Fruit fly (Drosophila melanogaster) whole organism, embryonic: ENCODE results near the gene CG5882.

Experiments
- Bgb ChIP-seq: fragments of 200-800 bp; sonication (Bioruptor generic); IDR thresholded peaks from 2 replicates; pipeline ENCODE4 v1.3.6; 2022; ENCODE audit warnings: missing biosample characterization, missing genetic modification characterization; ENCODE audit not compliant: partially characterized antibody
- Blimp-1 ChIP-seq: fragments of 200-800 bp; sonication (Bioruptor generic); optimal IDR thresholded peaks from 3 replicates; lab custom pipeline; 2018; ENCODE audit warnings: missing biosample characterization, missing genetic modification characterization, mild to moderate bottlenecking, moderate library complexity, missing genetic modification reagents
- CG10209 ChIP-seq: fragments of 200-800 bp; sonication (Bioruptor generic); optimal IDR thresholded peaks from 3 replicates; lab custom pipeline; 2017; ENCODE audit warnings: missing biosample characterization, mild to moderate bottlenecking, missing genetic modification characterization, missing genetic modification reagents
- CG10462 ChIP-seq: fragments of 200-800 bp; sonication (Bioruptor generic); optimal IDR thresholded peaks from 2 replicates; lab custom pipeline; 2016; ENCODE audit warnings: missing biosample characterization, missing genetic modification characterization
- CG10654 ChIP-seq: fragments of 200-800 bp; sonication (Bioruptor generic); optimal IDR thresholded peaks from 2 replicates; lab custom pipeline; 2016; ENCODE audit warnings: missing biosample characterization, missing genetic modification characterization
- CG10979 ChIP-seq: fragments of 200-800 bp; sonication (Bioruptor generic); optimal IDR thresholded peaks from 2 replicates; lab custom pipeline; 2018; ENCODE audit warnings: missing biosample characterization, mild to moderate bottlenecking, missing genetic modification characterization, moderate library complexity
- CG12391 ChIP-seq: fragments of 200-800 bp; sonication (Bioruptor generic); optimal IDR thresholded peaks from 3 replicates; lab custom pipeline; 2018; ENCODE audit warnings: missing biosample characterization, mild to moderate bottlenecking, missing genetic modification characterization, moderate library complexity
- CG1603 ChIP-seq: fragments of 200-800 bp; sonication (Bioruptor generic); optimal IDR thresholded peaks from 2 replicates; lab custom pipeline; 2019; ENCODE audit warnings: missing biosample characterization, mild to moderate bottlenecking, missing genetic modification characterization, moderate library complexity
- CG16813 ChIP-seq: fragments of 200-800 bp; sonication (Bioruptor generic); IDR thresholded peaks from 3 replicates; pipeline ENCODE4 v1.3.6; 2022; ENCODE audit warnings: missing biosample characterization, missing genetic modification characterization; ENCODE audit not compliant: partially characterized antibody
- CG17186 ChIP-seq: fragments of 200-800 bp; sonication (Bioruptor generic); optimal IDR thresholded peaks from 3 replicates; lab custom pipeline; 2017; ENCODE audit warnings: missing biosample characterization, missing genetic modification reagents, missing genetic modification characterization
- CG17385 ChIP-seq: fragments of 200-800 bp; sonication (Bioruptor generic); optimal IDR thresholded peaks from 3 replicates; lab custom pipeline; 2018; ENCODE audit warnings: missing biosample characterization, mild to moderate bottlenecking, missing genetic modification characterization
- CG17568 ChIP-seq: fragments of 200-800 bp; sonication (Bioruptor generic); optimal IDR thresholded peaks from 2 replicates; lab custom pipeline; 2018; ENCODE audit warnings: missing biosample characterization, mild to moderate bottlenecking, missing genetic modification characterization, moderate library complexity
- CG18011 ChIP-seq: fragments of 200-800 bp; sonication (Bioruptor generic); optimal IDR thresholded peaks from 2 replicates; lab custom pipeline; 2017; ENCODE audit warnings: missing biosample characterization, missing genetic modification characterization, mild to moderate bottlenecking, moderate library complexity, missing genotype
- CG2129 ChIP-seq: fragments of 200-800 bp; sonication (Bioruptor generic); IDR thresholded peaks from 2 replicates; pipeline ENCODE4 v1.3.6; 2022; ENCODE audit warnings: missing biosample characterization, missing genetic modification characterization; ENCODE audit not compliant: partially characterized antibody
- CG2199 ChIP-seq: fragments of 200-800 bp; sonication (Bioruptor generic); IDR thresholded peaks from 3 replicates; pipeline ENCODE4 v1.3.6; 2022; ENCODE audit warnings: missing biosample characterization, missing genetic modification characterization
- CG3163 ChIP-seq: fragments of 200-800 bp; sonication (Bioruptor generic); optimal IDR thresholded peaks from 3 replicates; lab custom pipeline; 2016; ENCODE audit warnings: missing biosample characterization, missing genetic modification characterization
- CG32767 ChIP-seq: fragments of 200-800 bp; sonication (Bioruptor generic); IDR thresholded peaks from 2 replicates; pipeline ENCODE4 v1.3.6; 2022; ENCODE audit warnings: missing biosample characterization, missing genetic modification characterization
- CG3281 ChIP-seq: fragments of 200-800 bp; sonication (Bioruptor generic); optimal IDR thresholded peaks from 3 replicates; lab custom pipeline; 2017; ENCODE audit warnings: missing biosample characterization, mild to moderate bottlenecking, missing genetic modification characterization
- CG3407 ChIP-seq: fragments of 200-800 bp; sonication (Bioruptor generic); optimal IDR thresholded peaks from 2 replicates; lab custom pipeline; 2018; ENCODE audit warnings: missing biosample characterization, mild to moderate bottlenecking, missing genetic modification characterization
- CG43689 ChIP-seq: fragments of 200-800 bp; sonication (Bioruptor generic); IDR thresholded peaks from 2 replicates; pipeline ENCODE4 v1.3.6; 2022; ENCODE audit warnings: missing biosample characterization, missing genetic modification characterization
- CG6791 ChIP-seq: fragments of 200-800 bp; sonication (Bioruptor generic); IDR thresholded peaks from 3 replicates; pipeline ENCODE4 v1.3.6; 2022; ENCODE audit warnings: missing biosample characterization, missing genetic modification characterization; ENCODE audit not compliant: partially characterized antibody
- CG6813 ChIP-seq: fragments of 200-800 bp; sonication (Bioruptor generic); optimal IDR thresholded peaks from 2 replicates; lab custom pipeline; 2017; ENCODE audit warnings: missing biosample characterization, missing genetic modification characterization, mild to moderate bottlenecking, moderate library complexity, missing genetic modification reagents
- CG7556 ChIP-seq: fragments of 200-800 bp; sonication (Bioruptor generic); optimal IDR thresholded peaks from 2 replicates; lab custom pipeline; 2017; ENCODE audit warnings: missing biosample characterization, mild to moderate bottlenecking, missing genetic modification characterization
- CG9817 ChIP-seq: fragments of 200-800 bp; sonication (Bioruptor generic); optimal IDR thresholded peaks from 2 replicates; lab custom pipeline; 2018; ENCODE audit warnings: missing biosample characterization, mild to moderate bottlenecking, missing genetic modification characterization, moderate library complexity
- CTCF ChIP-seq: fragments of 200-800 bp; sonication (Bioruptor generic); optimal IDR thresholded peaks from 2 replicates; lab custom pipeline; 2017; ENCODE audit warnings: missing biosample characterization, mild to moderate bottlenecking, missing genetic modification characterization, moderate library complexity
- D19B ChIP-seq: fragments of 200-800 bp; sonication (Bioruptor generic); optimal IDR thresholded peaks from 2 replicates; lab custom pipeline; 2017; ENCODE audit warnings: missing biosample characterization, mild to moderate bottlenecking, missing genetic modification characterization
- HHEX ChIP-seq: fragments of 200-800 bp; sonication (Bioruptor generic); optimal IDR thresholded peaks from 3 replicates; lab custom pipeline; 2017; ENCODE audit warnings: missing biosample characterization, mild to moderate bottlenecking, missing genetic modification characterization, missing genetic modification reagents
- HmgZ ChIP-seq: fragments of 200-800 bp; sonication (Bioruptor generic); optimal IDR thresholded peaks from 2 replicates; lab custom pipeline; 2018; ENCODE audit warnings: missing biosample characterization, mild to moderate bottlenecking, missing genetic modification characterization
- Hr78 ChIP-seq, 2 experiments: fragments of 200-800 bp in 1 of 2; fragments of >200 bp in 1 of 2; sonication (Bioruptor generic) in 1 of 2; optimal IDR thresholded peaks; 2 replicates each; lab custom pipeline; 2017 to 2019; ENCODE audit warnings: missing biosample characterization in 2 of 2, missing genetic modification characterization in 2 of 2, mild to moderate bottlenecking in 1 of 2, moderate library complexity in 1 of 2
- Mrtf ChIP-seq: fragments of 200-800 bp; sonication (Bioruptor generic); IDR thresholded peaks from 3 replicates; pipeline ENCODE4 v1.3.6; 2022; ENCODE audit warnings: missing biosample characterization, missing genetic modification characterization
- NC2α ChIP-seq: fragments of 200-800 bp; sonication (Bioruptor generic); optimal IDR thresholded peaks from 2 replicates; lab custom pipeline; 2016; ENCODE audit warnings: missing biosample characterization, missing genetic modification characterization
- Pdp1 ChIP-seq, 2 experiments: fragments of 200-800 bp; sonication (Bioruptor generic); optimal IDR thresholded peaks; 3 replicates each; lab custom pipeline; 2016; ENCODE audit warnings: missing biosample characterization in 2 of 2, missing genetic modification characterization in 2 of 2, mild to moderate bottlenecking in 1 of 2, moderate library complexity in 1 of 2
- bbx ChIP-seq: fragments of 200-800 bp; sonication (Bioruptor generic); IDR thresholded peaks from 2 replicates; pipeline ENCODE4 v1.3.6; 2022; ENCODE audit warnings: missing biosample characterization, missing genetic modification characterization; ENCODE audit not compliant: partially characterized antibody
- chinmo ChIP-seq: fragments of 200-800 bp; sonication (Bioruptor generic); IDR thresholded peaks from 4 replicates; pipeline ENCODE4 v1.3.6; 2022; ENCODE audit warnings: missing biosample characterization, missing genetic modification characterization; ENCODE audit not compliant: partially characterized antibody
- crc ChIP-seq: fragments of 200-800 bp; sonication (Bioruptor generic); optimal IDR thresholded peaks from 2 replicates; lab custom pipeline; 2016; ENCODE audit warnings: missing biosample characterization, missing genetic modification characterization
- danr ChIP-seq: fragments of 200-800 bp; sonication (Bioruptor generic); IDR thresholded peaks from 2 replicates; pipeline ENCODE4 v1.3.6; 2022; ENCODE audit warnings: missing biosample characterization, missing genetic modification characterization
- ewg ChIP-seq: fragments of 200-800 bp; sonication (Bioruptor generic); optimal IDR thresholded peaks from 3 replicates; lab custom pipeline; 2017; ENCODE audit warnings: mild to moderate bottlenecking, missing biosample characterization, missing genetic modification reagents, missing genetic modification characterization
- eyg ChIP-seq: fragments of 200-800 bp; sonication (Bioruptor generic); optimal IDR thresholded peaks from 3 replicates; lab custom pipeline; 2016; ENCODE audit warnings: missing biosample characterization, missing genetic modification characterization
- grn ChIP-seq: fragments of 200-800 bp; sonication (Bioruptor generic); optimal IDR thresholded peaks from 3 replicates; lab custom pipeline; 2017; ENCODE audit warnings: missing biosample characterization, missing genetic modification characterization
- h ChIP-seq: fragments of >200 bp; optimal IDR thresholded peaks from 2 replicates; lab custom pipeline; 2017
- hbn ChIP-seq: fragments of 200-800 bp; sonication (Bioruptor generic); IDR thresholded peaks from 2 replicates; pipeline ENCODE4 v1.3.6; 2022; ENCODE audit warnings: missing biosample characterization, missing genetic modification characterization; ENCODE audit not compliant: partially characterized antibody
- kni ChIP-seq: fragments of 200-800 bp; sonication (Bioruptor generic); optimal IDR thresholded peaks from 3 replicates; lab custom pipeline; 2017; ENCODE audit warnings: mild to moderate bottlenecking, missing biosample characterization, missing genetic modification reagents, missing genetic modification characterization
- pros ChIP-seq: fragments of 200-800 bp; sonication (Bioruptor generic); optimal IDR thresholded peaks from 3 replicates; lab custom pipeline; 2019; ENCODE audit warnings: missing biosample characterization, mild to moderate bottlenecking, missing genetic modification characterization, moderate library complexity
- sens ChIP-seq: fragments of 200-800 bp; sonication (Bioruptor generic); peaks from one replicate; lab custom pipeline; 2016; ENCODE audit warnings: missing biosample characterization, missing genetic modification characterization
- tap ChIP-seq: fragments of 200-800 bp; optimal IDR thresholded peaks from 3 replicates; lab custom pipeline; 2019; ENCODE audit warnings: missing biosample characterization, mild to moderate bottlenecking, missing genetic modification characterization, moderate library complexity
- tgo ChIP-seq: fragments of 200-800 bp; sonication (Bioruptor generic); IDR thresholded peaks from 3 replicates; pipeline ENCODE4 v1.3.6; 2022; ENCODE audit warnings: missing biosample characterization, missing genetic modification characterization
- toy ChIP-seq: fragments of 200-800 bp; sonication (Bioruptor generic); IDR thresholded peaks from 2 replicates; pipeline ENCODE4 v1.3.6; 2022; ENCODE audit warnings: missing biosample characterization, missing genetic modification characterization
- vvl ChIP-seq: fragments of 200-800 bp; sonication (Bioruptor generic); IDR thresholded peaks from 2 replicates; pipeline ENCODE4 v1.3.6; 2022; ENCODE audit warnings: missing biosample characterization, missing genetic modification characterization
- yki ChIP-seq: fragments of >200 bp; optimal IDR thresholded peaks from 3 replicates; lab custom pipeline; 2018

CG5882 gene

dm6 chr3R:27075694-27076093, 42.8 kb upstream of the CG5882 start, which contains the start of gene CG14257 (continued):
- TF ChIP-seq CG32767 (GFP tag; lab: Robert Waterston, UW) (no peak), CG43689 (GFP tag; lab: Robert Waterston, UW) (no peak), CG17568 (GFP tag; lab: Kevin White, UChicago) (no peak), Blimp-1 (GFP tag; lab: Kevin White, UChicago) (peak; percentile 57), CG17186 (GFP tag; lab: Kevin White, UChicago) (no peak), CG17385 (GFP tag; lab: Kevin White, UChicago) (no peak), tgo (GFP tag; lab: Robert Waterston, UW) (no peak)

- TF ChIP-seq CG3281 (GFP tag; lab: Kevin White, UChicago) (no peak), HmgZ (no peak), Mrtf (no peak), CG10979 (tag; lab: Kevin White, UChicago) (no peak), pros (GFP tag; lab: Kevin White, UChicago) (peak; percentile 28), eyg (no peak), ewg (GFP tag; lab: Kevin White, UChicago) (no peak), CG7556 (no peak), Hr78 (GFP tag; optimal IDR thresholded peaks at IDR 0.05; lab: Kevin White, UChicago) (peak in 1 of 2 experiments; percentile 70), vvl (GFP tag; lab: Robert Waterston, UW) (peak; percentile 79), CG10209 (GFP tag; lab: Kevin White, UChicago) (no peak), CG10654 (GFP tag; lab: Kevin White, UChicago) (no peak), CG16813 (GFP tag; lab: Robert Waterston, UW) (no peak), hbn (GFP tag; lab: Robert Waterston, UW) (no peak), kni (peak; percentile 9), CG2129 (no peak), tap (no peak), CG9817 (tag; lab: Kevin White, UChicago) (no peak), Blimp-1 (GFP tag; lab: Kevin White, UChicago) (peak; percentile 94), CG12391 (tag; lab: Kevin White, UChicago) (no peak), CG3407 (GFP tag; lab: Kevin White, UChicago) (no peak), h (lab: Kevin White, UChicago) (no peak), D19B (GFP tag; lab: Kevin White, UChicago) (no peak), danr (GFP tag; lab: Robert Waterston, UW) (no peak), Pdp1 (GFP tag; optimal IDR thresholded peaks at IDR 0.05; lab: Kevin White, UChicago) (peak in 1 of 2 experiments; percentile 80), NC2α (GFP tag; lab: Kevin White, UChicago) (no peak), CG1603 (tag; lab: Kevin White, UChicago) (no peak), toy (GFP tag; lab: Robert Waterston, UW) (no peak), CG6813 (GFP tag; lab: Kevin White, UChicago) (no peak), yki (no peak), CG3163 (GFP tag; lab: Kevin White, UChicago) (no peak)
These were observed 41.8 kb upstream of the CG5882 start for dm6 chr3R:27076618-27077017.

dm6 chr3R:27082752-27083151, 35.7 kb upstream of the CG5882 start:
- TF ChIP-seq grn (GFP tag; lab: Kevin White, UChicago) (no peak), CG2199 (GFP tag; lab: Robert Waterston, UW) (0 out of 3 replicates have a peak, but pooled peaks have one; percentile 35), Bgb (peak; percentile 62), CTCF (GFP tag; lab: Kevin White, UChicago) (peak; percentile 80), CG18011 (GFP tag; lab: Kevin White, UChicago) (no peak), HHEX (GFP tag; lab: Kevin White, UChicago) (no peak), chinmo (GFP tag; lab: Robert Waterston, UW) (0 out of 4 replicates have a peak, but pooled peaks have one; percentile 34), kni (no peak), crc (GFP tag; lab: Kevin White, UChicago) (no peak), CG6791 (GFP tag; lab: Robert Waterston, UW) (peak; percentile 58; the same call in 2 of the 3 replicates), bbx (GFP tag; lab: Robert Waterston, UW) (no peak), sens (GFP tag; lab: Kevin White, UChicago) (peak; percentile 50), CG10462 (GFP tag; lab: Kevin White, UChicago) (no peak)
- TF ChIP-seq, all 482 proteins: peak for 6
